Fruit fly (Drosophila melanogaster) Kc167 (cell line): ENCODE results near the gene CG43084.

ENCODE experiments used
- Myc ChIP-seq: fragments of >200 bp; optimal IDR thresholded peaks from 2 replicates; lab custom pipeline; 2017; ENCODE audit warnings: missing external identifiers
- h ChIP-seq: fragments of >200 bp; optimal IDR thresholded peaks from 3 replicates; lab custom pipeline; 2018; ENCODE audit warnings: missing external identifiers
- psq ChIP-seq: fragments of >200 bp; optimal IDR thresholded peaks from 2 replicates; lab custom pipeline; 2017; ENCODE audit warnings: missing external identifiers
- ttk ChIP-seq: sonication (Bioruptor generic); optimal IDR thresholded peaks from 2 replicates; lab custom pipeline; 2017; ENCODE audit warnings: missing external identifiers

DNA sequence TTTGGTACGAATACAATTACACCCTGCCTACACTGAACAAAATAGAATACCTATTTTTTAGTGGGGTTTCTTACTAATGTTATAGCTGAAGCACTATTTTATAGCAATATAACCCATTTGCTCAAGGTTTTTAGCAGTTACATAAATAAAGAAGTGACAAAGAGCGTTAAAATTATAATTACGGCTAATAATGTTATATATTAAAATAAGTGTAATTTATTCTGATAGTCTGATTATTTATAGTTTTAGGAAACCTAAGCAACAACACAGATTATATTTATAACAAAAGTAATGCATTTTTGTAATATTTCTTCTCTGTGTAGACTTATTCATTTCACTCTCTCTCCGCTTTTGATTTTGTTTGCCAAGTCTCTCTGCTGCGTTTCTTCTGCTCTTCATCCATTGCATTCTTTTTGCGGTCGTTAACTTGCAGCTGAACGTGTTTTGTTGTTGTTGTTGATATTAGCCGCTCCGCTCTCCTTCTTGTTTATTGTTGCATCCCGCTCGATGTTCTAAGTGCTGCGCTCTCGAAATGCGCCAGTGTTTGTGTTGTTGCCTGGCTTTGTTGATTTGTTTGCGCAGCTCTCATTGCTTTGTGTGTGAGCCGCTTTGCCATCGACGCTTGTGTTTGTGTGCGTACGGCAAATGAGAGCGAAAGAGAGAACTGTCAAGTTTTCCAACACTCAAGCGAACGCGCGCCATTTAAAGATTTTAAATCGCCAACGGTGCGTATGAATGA lies 24.8 kb upstream of the CG43084 start:
- TF ChIP-seq Myc (no peak), ttk (no peak), psq (lab: Kevin White, UChicago) (no peak), h (lab: Kevin White, UChicago) (no peak)
